Worm (Caenorhabditis elegans) whole organism, young adult: ENCODE results near the gene sru-23.
"Not testable (repeated sequence)": the region's sequence is repeated elsewhere in the genome, so short reads cannot be mapped to it uniquely, and the experiment has no call there.

Experiments used
- B0261.1 ChIP-seq: sonication (generic microtip); optimal IDR thresholded peaks from 2 replicates; lab custom pipeline; 2016; ENCODE audit warnings: mild to moderate bottlenecking, missing genetic modification characterization, moderate library complexity, missing compliant biosample characterization
- F33H1.4 ChIP-seq: fragments of 200-800 bp; sonication (Bioruptor generic); IDR thresholded peaks from 2 replicates; pipeline ENCODE4 v1.3.6; 2022; ENCODE audit warnings: missing genetic modification reagents, missing genetic modification characterization, missing compliant biosample characterization
- F39B2.1 ChIP-seq: fragments of 200-800 bp; sonication (Bioruptor generic); IDR thresholded peaks from 2 replicates; pipeline ENCODE4 v1.3.6; 2022; ENCODE audit warnings: missing genetic modification reagents, missing genetic modification characterization, missing compliant biosample characterization
- F52B5.7 ChIP-seq: sonication (generic microtip); optimal IDR thresholded peaks from 2 replicates; lab custom pipeline; 2016; ENCODE audit warnings: mild to moderate bottlenecking, missing genetic modification characterization, missing compliant biosample characterization
- F57A8.1 ChIP-seq: fragments of 200-800 bp; sonication (Bioruptor generic); optimal IDR thresholded peaks from 2 replicates; lab custom pipeline; 2018; ENCODE audit warnings: mild to moderate bottlenecking, missing genetic modification characterization, moderate library complexity, missing compliant biosample characterization
- K12H6.12 ChIP-seq: fragments of 200-800 bp; sonication (Bioruptor generic); optimal IDR thresholded peaks from 2 replicates; lab custom pipeline; 2018; ENCODE audit warnings: mild to moderate bottlenecking, missing genetic modification characterization, missing compliant biosample characterization
- Y53F4B.3 ChIP-seq: fragments of 200-800 bp; sonication (Bioruptor generic); IDR thresholded peaks from 2 replicates; pipeline ENCODE4 v1.3.6; 2022; ENCODE audit warnings: missing genetic modification reagents, missing genetic modification characterization, missing compliant biosample characterization
- Y95B8A.8 ChIP-seq: fragments of 200-800 bp; sonication (Bioruptor generic); IDR thresholded peaks from 2 replicates; pipeline ENCODE4 v1.3.6; 2022; ENCODE audit warnings: missing genetic modification reagents, missing genetic modification characterization, missing compliant biosample characterization
- ama-1 ChIP-seq, 3 experiments: fragments of 150-350 bp in 1 of 3; sonication (generic microtip) in 2 of 3; optimal IDR thresholded peaks; 2 replicates each; lab custom pipeline; 2014 to 2018; ENCODE audit warnings: missing biosample characterization in 2 of 3, missing genetic modification characterization in 2 of 3, missing genetic modification reagents in 2 of 3
- attf-5 ChIP-seq: fragments of 200-800 bp; sonication (Bioruptor generic); optimal IDR thresholded peaks from 2 replicates; lab custom pipeline; 2018; ENCODE audit warnings: mild to moderate bottlenecking, missing genetic modification characterization, missing compliant biosample characterization
- bed-2 ChIP-seq: fragments of 200-800 bp; sonication (Bioruptor generic); IDR thresholded peaks from 2 replicates; pipeline ENCODE4 v1.3.6; 2022; ENCODE audit warnings: missing genetic modification reagents, missing genetic modification characterization, missing compliant biosample characterization
- ceh-40 ChIP-seq: fragments of 200-800 bp; sonication (Bioruptor generic); IDR thresholded peaks from 2 replicates; pipeline ENCODE4 v1.3.6; 2022; ENCODE audit warnings: missing genetic modification characterization, missing compliant biosample characterization
- dpl-1 ChIP-seq: fragments of 150-350 bp; optimal IDR thresholded peaks from 2 replicates; lab custom pipeline; 2014; ENCODE audit warnings: missing biosample characterization, missing genetic modification reagents, missing genetic modification characterization
- egl-44 ChIP-seq: fragments of 200-800 bp; sonication (Bioruptor generic); IDR thresholded peaks from 2 replicates; pipeline ENCODE4 v1.3.6; 2022; ENCODE audit warnings: missing genetic modification reagents, missing genetic modification characterization, missing compliant biosample characterization
- egrh-3 ChIP-seq: fragments of 200-800 bp; sonication (Bioruptor generic); IDR thresholded peaks from 2 replicates; pipeline ENCODE4 v1.3.6; 2022; ENCODE audit warnings: missing genetic modification reagents, missing genetic modification characterization, missing compliant biosample characterization
- hlh-12 ChIP-seq: sonication (generic microtip); optimal IDR thresholded peaks from 2 replicates; lab custom pipeline; 2016; ENCODE audit warnings: missing genetic modification characterization, missing compliant biosample characterization
- lin-35 ChIP-seq, 3 experiments: fragments of 150-350 bp in 2 of 3; sonication (generic microtip) in 1 of 3; optimal IDR thresholded peaks; 2 replicates each; lab custom pipeline; 2014 to 2018; ENCODE audit warnings: missing biosample characterization in 3 of 3, missing genetic modification characterization in 3 of 3, missing genetic modification reagents in 3 of 3
- lin-40 ChIP-seq: sonication (generic microtip); optimal IDR thresholded peaks from 2 replicates; lab custom pipeline; 2016; ENCODE audit warnings: missing genetic modification characterization, mild to moderate bottlenecking, missing compliant biosample characterization, missing genotype, missing genetic modification reagents
- lir-1 ChIP-seq: fragments of 200-800 bp; sonication (Bioruptor generic); conservative IDR thresholded peaks from 2 replicates; pipeline ENCODE4 v1.3.6; 2022; ENCODE audit warnings: missing genetic modification reagents, missing genetic modification characterization, missing compliant biosample characterization
- lsl-1 ChIP-seq: fragments of 200-800 bp; sonication (Bioruptor generic); optimal IDR thresholded peaks from 2 replicates; lab custom pipeline; 2018; ENCODE audit warnings: mild to moderate bottlenecking, missing genetic modification characterization, moderate library complexity, missing compliant biosample characterization
- madf-10 ChIP-seq: sonication (generic microtip); optimal IDR thresholded peaks from 2 replicates; lab custom pipeline; 2016; ENCODE audit warnings: mild to moderate bottlenecking, missing genetic modification characterization, missing compliant biosample characterization
- madf-3 ChIP-seq: fragments of 200-800 bp; sonication (Bioruptor generic); IDR thresholded peaks from 2 replicates; pipeline ENCODE4 v1.3.6; 2022; ENCODE audit warnings: missing genetic modification reagents, missing genetic modification characterization, missing compliant biosample characterization
- mcd-1 ChIP-seq: fragments of 200-800 bp; sonication (Bioruptor generic); IDR thresholded peaks from 2 replicates; pipeline ENCODE4 v1.3.6; 2022; ENCODE audit warnings: missing genetic modification reagents, missing genetic modification characterization, missing compliant biosample characterization
- mes-4 ChIP-seq: sonication (generic microtip); optimal IDR thresholded peaks from 2 replicates; lab custom pipeline; 2016; ENCODE audit warnings: missing genotype, missing genetic modification characterization, missing compliant biosample characterization
- mxl-1 ChIP-seq: sonication (generic microtip); optimal IDR thresholded peaks from 2 replicates; lab custom pipeline; 2016; ENCODE audit warnings: missing genetic modification characterization, missing compliant biosample characterization
- nfya-2 ChIP-seq: fragments of 200-800 bp; sonication (Bioruptor generic); IDR thresholded peaks from 2 replicates; pipeline ENCODE4 v1.3.6; 2022; ENCODE audit warnings: missing genetic modification reagents, missing genetic modification characterization, missing compliant biosample characterization
- nhr-27 ChIP-seq: fragments of 200-800 bp; sonication (Bioruptor generic); optimal IDR thresholded peaks from 2 replicates; lab custom pipeline; 2018; ENCODE audit warnings: mild to moderate bottlenecking, missing genetic modification characterization, moderate library complexity, missing compliant biosample characterization
- pbrm-1 ChIP-seq: fragments of 200-800 bp; sonication (Bioruptor generic); IDR thresholded peaks from 2 replicates; pipeline ENCODE4 v1.3.6; 2022; ENCODE audit warnings: missing genetic modification reagents, missing genetic modification characterization, missing compliant biosample characterization
- pha-4 ChIP-seq: fragments of 150-350 bp; sonication (generic microtip); optimal IDR thresholded peaks from 2 replicates; lab custom pipeline; 2014; ENCODE audit warnings: missing biosample characterization, missing genetic modification reagents, missing genetic modification characterization
- rpc-1 ChIP-seq, 2 experiments: fragments of 150-350 bp in 1 of 2; sonication (generic microtip) in 1 of 2; optimal IDR thresholded peaks; 2 replicates each; lab custom pipeline; 2014 to 2018; ENCODE audit warnings: missing biosample characterization in 1 of 2, missing genetic modification characterization in 1 of 2, missing genetic modification reagents in 1 of 2, missing genotype in 1 of 2
- sea-2 ChIP-seq: fragments of 200-800 bp; sonication (Bioruptor generic); IDR thresholded peaks from 2 replicates; pipeline ENCODE4 v1.3.6; 2022; ENCODE audit warnings: missing genetic modification characterization, missing compliant biosample characterization
- snpc-1.3 ChIP-seq: sonication (generic microtip); optimal IDR thresholded peaks from 2 replicates; lab custom pipeline; 2017; ENCODE audit warnings: missing genetic modification characterization, mild to moderate bottlenecking, missing compliant biosample characterization, antibody characterized with exemption, moderate library complexity, missing genotype, missing genetic modification reagents; ENCODE audit not compliant: insufficient read depth
- tbp1 ChIP-seq: fragments of 200-800 bp; sonication (Bioruptor generic); optimal IDR thresholded peaks from 2 replicates; lab custom pipeline; 2018; ENCODE audit warnings: mild to moderate bottlenecking, missing genetic modification characterization, missing compliant biosample characterization
- unc-62 ChIP-seq: fragments of 150-350 bp; optimal IDR thresholded peaks from 2 replicates; lab custom pipeline; 2014; ENCODE audit warnings: missing biosample characterization, missing genetic modification reagents, missing genetic modification characterization
- zfh-2 ChIP-seq: fragments of 200-800 bp; sonication (Bioruptor generic); conservative IDR thresholded peaks from 2 replicates; pipeline ENCODE4 v1.3.6; 2022; ENCODE audit warnings: missing genetic modification reagents, missing genetic modification characterization, missing compliant biosample characterization
- zim-3 ChIP-seq: sonication (generic microtip); optimal IDR thresholded peaks from 2 replicates; lab custom pipeline; 2017; ENCODE audit warnings: mild to moderate bottlenecking, missing genetic modification characterization, moderate library complexity, missing compliant biosample characterization
- ztf-18 ChIP-seq: sonication (generic microtip); optimal IDR thresholded peaks from 2 replicates; lab custom pipeline; 2016; ENCODE audit warnings: missing genotype, mild to moderate bottlenecking, missing genetic modification characterization, missing compliant biosample characterization
- ztf-22 ChIP-seq: fragments of 200-800 bp; sonication (Bioruptor generic); optimal IDR thresholded peaks from 2 replicates; lab custom pipeline; 2018; ENCODE audit warnings: mild to moderate bottlenecking, missing genetic modification characterization, moderate library complexity, missing compliant biosample characterization
- ztf-25 ChIP-seq: fragments of 200-800 bp; sonication (Bioruptor generic); IDR thresholded peaks from 2 replicates; pipeline ENCODE4 v1.3.6; 2022; ENCODE audit warnings: missing genetic modification reagents, missing genetic modification characterization, missing compliant biosample characterization
- ztf-6 ChIP-seq: fragments of 200-800 bp; sonication (Bioruptor generic); IDR thresholded peaks from 2 replicates; pipeline ENCODE4 v1.3.6; 2022; ENCODE audit warnings: missing genetic modification reagents, missing genetic modification characterization, missing compliant biosample characterization

sru-23 gene

DNA sequence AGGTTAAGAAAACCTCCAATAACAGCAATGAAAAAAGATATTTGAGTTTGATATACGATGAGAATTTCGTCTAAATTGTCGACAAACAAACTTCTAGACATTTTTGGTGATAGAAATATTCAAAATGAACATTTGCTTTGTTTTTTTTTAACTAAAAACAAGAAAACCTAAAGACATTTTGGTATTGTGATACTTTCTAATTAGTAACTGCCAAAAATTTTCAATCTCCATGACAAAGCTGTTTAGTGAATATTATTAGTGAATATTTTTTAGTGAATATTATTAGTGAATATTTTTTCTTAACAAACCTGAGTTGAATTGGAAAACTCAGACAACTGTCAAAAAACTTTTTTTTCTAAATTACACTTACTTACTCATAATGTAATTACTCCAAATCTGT, 32.1 kb downstream of the sru-23 start, which contains the start of gene srw-55:
TSS of gene srw-55 (minus strand) at position 101 of the 400 bp plus-strand sequence.
- TF ChIP-seq tbp1 (GFP tag; lab: Kevin White, UChicago) (no peak), lin-35 (GFP tag; optimal IDR thresholded peaks at IDR 0.05; lab: Kevin White, UChicago) (no peak), Y95B8A.8 (GFP tag; lab: Robert Waterston, UW) (no peak)

DNA sequence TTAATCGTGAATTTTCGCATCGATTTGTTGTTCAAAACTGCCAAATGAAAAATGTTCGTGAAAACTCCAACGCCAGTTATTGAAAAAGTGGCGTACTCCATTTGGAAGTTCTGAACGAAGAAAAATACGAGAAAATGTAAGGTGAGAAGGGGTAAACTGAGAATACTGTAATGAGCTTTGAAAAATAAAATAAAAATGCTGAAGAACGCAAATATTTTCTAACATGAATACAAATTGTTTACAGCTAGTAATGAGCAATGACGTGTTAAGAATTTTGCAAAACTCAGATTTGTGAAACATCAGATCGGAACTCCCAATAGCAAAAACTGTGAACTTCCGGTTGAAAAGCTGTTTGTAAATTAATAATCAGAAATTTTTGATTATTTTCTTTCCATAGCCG, 40.0 kb downstream of the sru-23 start, which contains the start of gene srw-26:
TSS of gene srw-26 (minus strand) at position 101 of the 400 bp plus-strand sequence.
- no peak for TF ChIP-seq lsl-1 (GFP tag; lab: Kevin White, UChicago)
- no peak for TF ChIP-seq lir-1 (GFP tag; lab: Robert Waterston, UW)
- no peak for TF ChIP-seq ztf-25 (GFP tag; lab: Robert Waterston, UW)
- TF ChIP-seq F39B2.1 (GFP tag; lab: Robert Waterston, UW), result no peak
- no peak for TF ChIP-seq snpc-1.3
- no peak for TF ChIP-seq pha-4
- no peak for TF ChIP-seq attf-5 (GFP tag; lab: Kevin White, UChicago)
- no peak for TF ChIP-seq ama-1 (optimal IDR thresholded peaks at IDR 0.05; lab: Kevin White, UChicago)
- TF ChIP-seq ama-1 (GFP tag; optimal IDR thresholded peaks at IDR 0.05; lab: Kevin White, UChicago), result no peak

DNA sequence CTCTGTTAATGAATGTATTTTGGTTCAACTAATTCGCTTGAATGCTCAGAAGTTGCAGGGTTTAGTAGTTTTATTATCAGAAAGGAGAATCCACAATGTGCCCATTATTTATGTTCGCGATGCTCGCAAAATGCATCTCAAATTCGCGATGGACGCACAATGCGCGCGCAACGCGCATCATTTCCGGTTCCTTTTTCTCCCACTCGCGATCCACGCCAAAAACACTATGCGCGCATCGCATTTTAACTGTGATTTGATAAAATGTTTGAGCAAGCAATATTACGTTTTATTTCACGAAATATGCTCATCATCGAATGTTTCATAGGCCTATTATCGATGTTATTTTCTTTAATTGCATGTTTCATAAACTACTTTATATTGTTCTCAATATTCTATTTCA, 42.5 kb downstream of the sru-23 start, which contains the start of gene srbc-77:
TSS of gene srbc-77 (plus strand) at position 301 of the 400 bp plus-strand sequence.
- not testable (repeated sequence) for TF ChIP-seq F57A8.1 (GFP tag; lab: Kevin White, UChicago); mxl-1 (tag; lab: Kevin White, UChicago); unc-62 (GFP tag; lab: Kevin White, UChicago)

DNA sequence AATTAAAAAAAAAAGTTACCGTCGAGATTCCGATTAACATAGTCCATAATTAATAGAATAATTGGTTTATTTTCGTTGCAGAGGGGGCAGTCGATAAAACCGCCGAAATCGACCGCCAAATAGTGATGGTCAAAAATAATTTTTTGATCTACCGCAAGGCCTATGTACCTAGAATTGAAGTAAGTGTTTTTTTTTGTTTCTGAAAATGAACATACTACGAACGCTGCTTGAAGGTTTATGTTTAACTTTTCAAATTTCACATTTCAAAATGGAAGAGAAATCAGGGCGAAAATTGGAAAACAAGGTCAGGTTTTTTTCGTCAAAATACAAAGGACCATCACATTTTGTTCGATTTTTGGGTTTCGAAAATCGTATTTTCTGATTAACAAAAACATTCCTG, 44.1 kb downstream of the sru-23 start, which contains the start of gene pzf-1:
TSS of gene pzf-1 (minus strand) at position 101 of the 400 bp plus-strand sequence.
- TF ChIP-seq zim-3, result no peak
- no peak for TF ChIP-seq nfya-2 (GFP tag; lab: Robert Waterston, UW)
- TF ChIP-seq ztf-6 (GFP tag; lab: Robert Waterston, UW), result no peak
- no peak for TF ChIP-seq K12H6.12 (tag; lab: Kevin White, UChicago)
- TF ChIP-seq zfh-2 (GFP tag; lab: Robert Waterston, UW), result no peak
- TF ChIP-seq pbrm-1 (GFP tag; lab: Robert Waterston, UW), result no peak
- TF ChIP-seq nhr-27 (tag; lab: Kevin White, UChicago), result no peak
- TF ChIP-seq Y53F4B.3, result no peak

DNA sequence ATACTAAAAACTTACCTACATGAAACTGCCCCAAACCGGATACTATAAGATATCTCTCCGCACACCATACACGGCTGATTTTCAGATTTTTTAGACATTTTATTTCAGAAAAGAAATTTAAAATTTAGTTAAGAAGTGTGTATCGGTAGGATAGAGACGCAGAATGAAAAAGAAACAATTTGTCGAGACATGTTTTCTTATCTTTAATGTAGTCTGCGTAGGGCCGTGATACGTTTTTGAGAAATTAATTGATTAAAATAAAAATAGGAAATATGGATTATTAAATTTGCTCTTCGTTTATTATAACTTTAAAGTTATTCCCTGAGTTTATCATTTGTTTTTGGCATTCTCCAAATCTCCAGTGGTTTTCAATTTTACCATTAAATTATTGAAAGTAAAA, 48.1 kb downstream of the sru-23 start, which contains the start of gene nhr-108:
TSS of gene nhr-108 (minus strand) at position 166 of the 400 bp plus-strand sequence.
- TF ChIP-seq ceh-40 (GFP tag; lab: Robert Waterston, UW) (no peak), lin-40 (no peak), sea-2 (no peak), zfh-2 (GFP tag; lab: Robert Waterston, UW) (no peak)

DNA sequence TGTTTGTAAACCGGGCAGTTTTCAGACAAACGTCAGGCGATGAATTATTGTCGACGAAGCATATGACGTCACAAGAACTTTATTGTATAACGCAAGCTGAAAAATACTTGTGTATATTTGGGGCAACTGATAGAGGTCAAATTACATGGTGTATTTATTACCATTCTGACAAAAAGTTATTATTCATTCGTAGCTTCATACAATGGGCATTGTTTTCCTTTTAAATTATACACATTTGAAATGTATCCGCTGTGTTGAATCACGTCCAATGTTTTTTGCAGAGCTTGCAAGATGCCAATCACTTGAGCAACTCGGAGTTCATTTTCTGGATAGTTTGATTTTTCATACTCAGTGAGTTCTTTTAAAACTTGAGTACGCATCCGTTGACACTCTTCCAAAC, 49.4 kb downstream of the sru-23 start, which contains the start of gene F35E8.13:
TSS of gene F35E8.13 (plus strand) at position 301 of the 400 bp plus-strand sequence.
- TF ChIP-seq F33H1.4 (GFP tag; lab: Robert Waterston, UW) (no peak), unc-62 (GFP tag; lab: Kevin White, UChicago) (no peak), lin-35 (GFP tag; optimal IDR thresholded peaks at IDR 0.05; lab: Kevin White, UChicago) (no peak), ama-1 (optimal IDR thresholded peaks at IDR 0.05; lab: Kevin White, UChicago) (no peak), ama-1 (GFP tag; optimal IDR thresholded peaks at IDR 0.05; lab: Kevin White, UChicago) (no peak), egl-44 (no peak), ztf-22 (no peak), mes-4 (tag; lab: Kevin White, UChicago) (no peak), B0261.1 (tag; lab: Kevin White, UChicago) (no peak), madf-10 (tag; lab: Kevin White, UChicago) (no peak), hlh-12 (tag; lab: Kevin White, UChicago) (no peak), ztf-18 (no peak), F52B5.7 (tag; lab: Kevin White, UChicago) (no peak), rpc-1 (optimal IDR thresholded peaks at IDR 0.05; lab: Kevin White, UChicago) (no peak), rpc-1 (tag; optimal IDR thresholded peaks at IDR 0.05; lab: Kevin White, UChicago) (no peak), bed-2 (GFP tag; lab: Robert Waterston, UW) (no peak), madf-3 (GFP tag; lab: Robert Waterston, UW) (no peak), dpl-1 (GFP tag; lab: Kevin White, UChicago) (no peak), mcd-1 (GFP tag; lab: Robert Waterston, UW) (no peak), egrh-3 (no peak)
